Worm (Caenorhabditis elegans) whole organism, L4 larva: ENCODE measurements around the gene C05C10.7.

Source experiments
- ceh-28 ChIP-seq: fragments of 150-350 bp; optimal IDR thresholded peaks from 2 replicates; lab custom pipeline; 2014; ENCODE audit warnings: missing biosample characterization, missing genetic modification reagents, missing genetic modification characterization
- dve-1 ChIP-seq: sonication (generic microtip); optimal IDR thresholded peaks from 2 replicates; lab custom pipeline; 2017; ENCODE audit warnings: antibody characterized with exemption, mild to moderate bottlenecking, missing genetic modification characterization, missing compliant biosample characterization; ENCODE audit not compliant: insufficient read depth
- fkh-10 ChIP-seq: fragments of 150-350 bp; optimal IDR thresholded peaks from 2 replicates; lab custom pipeline; 2014; ENCODE audit warnings: missing biosample characterization, missing genetic modification reagents, missing genetic modification characterization
- fos-1 ChIP-seq: fragments of 150-350 bp; optimal IDR thresholded peaks from 2 replicates; lab custom pipeline; 2014; ENCODE audit warnings: missing biosample characterization, missing genetic modification characterization
- gei-8 ChIP-seq: fragments of 200-800 bp; sonication (Bioruptor generic); optimal IDR thresholded peaks from 2 replicates; lab custom pipeline; 2018; ENCODE audit warnings: mild to moderate bottlenecking, missing genetic modification characterization, missing compliant biosample characterization
- lin-13 ChIP-seq: fragments of 150-350 bp; optimal IDR thresholded peaks from 2 replicates; lab custom pipeline; 2014; ENCODE audit warnings: missing biosample characterization, missing genetic modification reagents, missing genetic modification characterization
- lin-38 ChIP-seq: fragments of 200-800 bp; sonication (Bioruptor generic); IDR thresholded peaks from 2 replicates; pipeline ENCODE4 v1.3.6; 2022; ENCODE audit warnings: missing genetic modification reagents, missing genetic modification characterization, missing compliant biosample characterization
- lir-3 ChIP-seq: sonication (generic microtip); optimal IDR thresholded peaks from 2 replicates; lab custom pipeline; 2016; ENCODE audit warnings: mild to moderate bottlenecking, missing genetic modification characterization, missing compliant biosample characterization
- lsy-2 ChIP-seq, 2 experiments: fragments of 150-350 bp in 1 of 2; sonication (generic microtip) in 1 of 2; optimal IDR thresholded peaks; 2 replicates each; lab custom pipeline; 2014 to 2017; ENCODE audit warnings: missing biosample characterization in 2 of 2, missing genetic modification characterization in 2 of 2
- nhr-48 ChIP-seq: sonication (generic microtip); optimal IDR thresholded peaks from 2 replicates; lab custom pipeline; 2016; ENCODE audit warnings: mild to moderate bottlenecking, missing genetic modification characterization, missing compliant biosample characterization

DNA sequence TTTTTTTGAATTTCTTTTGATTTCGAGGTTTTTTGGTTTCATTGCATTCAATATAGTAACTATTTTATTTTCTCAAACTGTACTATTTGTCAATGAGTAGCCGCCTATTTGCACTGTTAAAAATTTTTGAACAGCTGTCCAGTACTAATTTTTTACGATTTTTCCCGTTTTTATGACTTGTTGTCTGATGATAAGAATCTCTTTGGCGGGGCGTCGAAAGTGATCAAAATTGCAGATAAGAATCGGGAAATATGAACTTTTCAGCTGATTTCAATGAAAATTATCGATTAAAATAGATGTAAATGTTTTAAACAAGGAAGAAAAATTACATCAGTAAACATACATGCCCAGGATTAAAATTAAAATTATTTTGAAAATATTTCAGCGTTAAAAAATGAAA is 35.4 kb upstream of the C05C10.7 start:
- TF ChIP-seq lir-3, result no peak
- no peak for TF ChIP-seq lin-13 (GFP tag; lab: Kevin White, UChicago)
- peak; percentile 29 for TF ChIP-seq nhr-48 (tag; lab: Kevin White, UChicago)
- TF ChIP-seq gei-8 (GFP tag; lab: Kevin White, UChicago), result no peak
- TF ChIP-seq lsy-2 (tag; optimal IDR thresholded peaks at IDR 0.05; lab: Kevin White, UChicago), result no peak
- TF ChIP-seq fkh-10 (GFP tag; lab: Kevin White, UChicago), result no peak
- no peak for TF ChIP-seq lin-38 (GFP tag; lab: Robert Waterston, UW)
- peak; percentile 65 for TF ChIP-seq dve-1
- no peak for TF ChIP-seq fos-1
- TF ChIP-seq ceh-28 (tag; lab: Kevin White, UChicago), result no peak
